Fruit fly (Drosophila melanogaster) whole organism, adult: ENCODE data around the gene CG18649.

Experiments used
- CG14711 ChIP-seq: fragments of 200-800 bp; sonication (Bioruptor generic); optimal IDR thresholded peaks from 2 replicates; lab custom pipeline; 2018; ENCODE audit warnings: missing biosample characterization, mild to moderate bottlenecking, missing genetic modification characterization, moderate library complexity
- CG7045 ChIP-seq: fragments of 200-800 bp; sonication (Bioruptor generic); optimal IDR thresholded peaks from 2 replicates; lab custom pipeline; 2017; ENCODE audit warnings: missing biosample characterization, mild to moderate bottlenecking, missing genetic modification characterization
- Clk ChIP-seq: fragments of 200-800 bp; sonication (Bioruptor generic); optimal IDR thresholded peaks from 2 replicates; lab custom pipeline; 2017; ENCODE audit warnings: missing biosample characterization, missing genetic modification characterization
- Mnt ChIP-seq: fragments of 200-800 bp; sonication (Bioruptor generic); optimal IDR thresholded peaks from 2 replicates; lab custom pipeline; 2016; ENCODE audit warnings: missing biosample characterization, mild to moderate bottlenecking, missing genetic modification characterization
- bab1 ChIP-seq: fragments of 200-800 bp; sonication (Bioruptor generic); optimal IDR thresholded peaks from 3 replicates; lab custom pipeline; 2019; ENCODE audit warnings: missing biosample characterization, mild to moderate bottlenecking, missing genetic modification characterization, moderate library complexity
- cic ChIP-seq: fragments of 200-800 bp; sonication (Bioruptor generic); optimal IDR thresholded peaks from 2 replicates; lab custom pipeline; 2017; ENCODE audit warnings: missing biosample characterization, mild to moderate bottlenecking, missing genetic modification characterization, moderate library complexity
- kay ChIP-seq: fragments of 200-800 bp; sonication (Bioruptor generic); peaks from one replicate; lab custom pipeline; 2016; ENCODE audit warnings: missing biosample characterization, missing genetic modification characterization, borderline replicate concordance

- no peak for TF ChIP-seq Clk (GFP tag; lab: Kevin White, UChicago)
- no peak for TF ChIP-seq cic (GFP tag; lab: Kevin White, UChicago)
- no peak for TF ChIP-seq bab1
- TF ChIP-seq CG14711 (tag; lab: Kevin White, UChicago): no peak
- TF ChIP-seq Mnt (GFP tag; lab: Kevin White, UChicago): no peak
- no peak for TF ChIP-seq CG7045
- no peak for TF ChIP-seq kay (GFP tag; lab: Kevin White, UChicago)
Measured at dm6 chr3L:15023192-15023591, 30.7 kb downstream of the CG18649 start, which contains the start of gene CG32148.
